Fruit fly (Drosophila melanogaster): ENCODE results near the gene Or85c.

- TF ChIP-seq CG6854 (GFP tag; optimal IDR thresholded peaks at IDR 0.05) (no peak), Lpt (GFP tag; optimal IDR thresholded peaks at IDR 0.05) (no peak), Eip93F (GFP tag; optimal IDR thresholded peaks at IDR 0.05) (no peak), Hr38 (GFP tag; optimal IDR thresholded peaks at IDR 0.05) (no peak), eg (GFP tag; IDR thresholded peaks at IDR 0.05) (no peak), pdm3 (GFP tag; optimal IDR thresholded peaks at IDR 0.05) (no peak), topi (GFP tag; optimal IDR thresholded peaks at IDR 0.05) (no peak), dac (GFP tag; optimal IDR thresholded peaks at IDR 0.05) (no peak), spab (GFP tag; optimal IDR thresholded peaks at IDR 0.05) (no peak), Sox102F (GFP tag; optimal IDR thresholded peaks at IDR 0.05) (no peak), Ets21C (GFP tag; optimal IDR thresholded peaks at IDR 0.05) (no peak), ss (GFP tag; optimal IDR thresholded peaks at IDR 0.05) (no peak), achi (GFP tag; optimal IDR thresholded peaks at IDR 0.05) (no peak), Ets96B (tag; optimal IDR thresholded peaks at IDR 0.05) (no peak)
Measured at dm6 chr3R:8552308-8552707, 39.5 kb upstream of the Or85c start, which contains the start of gene Or85d.

Data from whole organism, prepupa.